Fruit fly (Drosophila melanogaster): ENCODE data around the gene pins.

pins gene

DNA sequence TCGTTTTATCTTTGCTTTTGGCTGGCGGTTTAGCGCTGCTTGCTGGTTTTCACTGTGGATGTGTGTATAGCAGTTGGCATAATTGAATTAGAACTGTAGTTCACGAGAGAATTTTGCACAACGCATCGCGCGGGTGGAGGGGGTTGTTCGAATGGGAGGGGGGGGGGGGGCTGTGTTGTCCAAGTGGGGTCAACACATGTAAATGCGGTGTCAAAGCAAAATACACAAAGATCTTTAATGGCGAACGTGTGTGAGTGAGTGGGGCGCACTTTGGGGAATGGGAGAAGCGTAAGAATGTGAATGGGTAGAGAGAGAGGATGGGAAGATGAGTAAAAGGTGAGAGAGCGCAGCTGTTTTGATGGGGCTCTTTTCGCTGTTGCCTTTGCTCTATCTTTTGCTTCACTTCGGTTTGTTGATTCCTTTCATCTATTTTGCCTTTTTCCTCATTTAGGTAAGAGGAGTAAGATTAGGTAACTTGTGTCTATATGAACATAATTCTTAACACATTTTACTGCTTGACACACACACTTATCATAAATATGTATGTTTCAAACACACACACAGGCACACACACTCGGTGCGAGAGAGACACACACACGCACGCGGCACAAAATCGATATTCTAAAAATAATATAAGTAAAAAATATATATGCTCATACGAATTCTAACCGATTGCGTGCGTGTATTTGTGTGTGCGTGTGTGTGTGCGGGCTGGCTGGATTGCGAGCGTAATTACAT, 2.2 kb upstream of the pins start:
- TF ChIP-seq Dfd (GFP tag; optimal IDR thresholded peaks at IDR 0.05), result no peak
- TF ChIP-seq Mio (GFP tag; optimal IDR thresholded peaks at IDR 0.05), result no peak
- no peak for TF ChIP-seq woc (GFP tag; optimal IDR thresholded peaks at IDR 0.05)
- TF ChIP-seq jim (GFP tag; optimal IDR thresholded peaks at IDR 0.05), result no peak
- peak; percentile 54 for TF ChIP-seq Dif (GFP tag; optimal IDR thresholded peaks at IDR 0.05; ENCODE audit: partially characterized antibody)
- no peak for TF ChIP-seq OdsH (GFP tag; optimal IDR thresholded peaks at IDR 0.05)
- TF ChIP-seq CG9705 (GFP tag; optimal IDR thresholded peaks at IDR 0.05), result no peak
- TF ChIP-seq usp (GFP tag; optimal IDR thresholded peaks at IDR 0.05), result no peak
- no peak for TF ChIP-seq dl (GFP tag; optimal IDR thresholded peaks at IDR 0.05; ENCODE audit: insufficient read depth in 1 of 2, partially characterized antibody in 2 of 2)
- no peak for TF ChIP-seq foxo (GFP tag; optimal IDR thresholded peaks at IDR 0.05)
- TF ChIP-seq Jra (GFP tag; optimal IDR thresholded peaks at IDR 0.05), result no peak
- peak; percentile 20 for TF ChIP-seq brk (GFP tag; optimal IDR thresholded peaks at IDR 0.05)
- no peak for TF ChIP-seq Abd-B (GFP tag; optimal IDR thresholded peaks at IDR 0.05)
- no peak for TF ChIP-seq N (GFP tag; optimal IDR thresholded peaks at IDR 0.05)
- no peak for TF ChIP-seq Vsx2 (GFP tag; optimal IDR thresholded peaks at IDR 0.05; ENCODE audit: partially characterized antibody)
- no peak for TF ChIP-seq HLH106 (tag; optimal IDR thresholded peaks at IDR 0.05)
- TF ChIP-seq Myc (optimal IDR thresholded peaks at IDR 0.05), result no peak
- TF ChIP-seq rgr (GFP tag; optimal IDR thresholded peaks at IDR 0.05), result no peak
- no peak for TF ChIP-seq Sp1 (GFP tag; optimal IDR thresholded peaks at IDR 0.05)
- no peak for TF ChIP-seq dmrt93B (GFP tag; optimal IDR thresholded peaks at IDR 0.05)
- peak; percentile 40 for TF ChIP-seq Hr83 (GFP tag; optimal IDR thresholded peaks at IDR 0.05; ENCODE audit: poor library complexity, severe bottlenecking)
- TF ChIP-seq sage (GFP tag; optimal IDR thresholded peaks at IDR 0.05), result no peak
- TF ChIP-seq Hnf4 (GFP tag; optimal IDR thresholded peaks at IDR 0.05), result no peak
- no peak for TF ChIP-seq CrebA (GFP tag; optimal IDR thresholded peaks at IDR 0.05; ENCODE audit: borderline replicate concordance)
- no peak for TF ChIP-seq Rel (GFP tag; optimal IDR thresholded peaks at IDR 0.05)
- peak; percentile 14 for TF ChIP-seq Rel (tag; optimal IDR thresholded peaks at IDR 0.05)
- TF ChIP-seq tai (GFP tag; optimal IDR thresholded peaks at IDR 0.05), result no peak
- TF ChIP-seq Hr78 (GFP tag; optimal IDR thresholded peaks at IDR 0.05), result no peak
- TF ChIP-seq pan (optimal IDR thresholded peaks at IDR 0.05), result no peak
- no peak for TF ChIP-seq dsf (GFP tag; optimal IDR thresholded peaks at IDR 0.05; ENCODE audit: borderline replicate concordance)
- no peak for TF ChIP-seq br (GFP tag; optimal IDR thresholded peaks at IDR 0.05)
- no peak for TF ChIP-seq GATAd (GFP tag; optimal IDR thresholded peaks at IDR 0.05)
- peak; percentile 72 for TF ChIP-seq psq (GFP tag; optimal IDR thresholded peaks at IDR 0.05)
- no peak for TF ChIP-seq fru (GFP tag; optimal IDR thresholded peaks at IDR 0.05)

- TF ChIP-seq Dfd (GFP tag; optimal IDR thresholded peaks at IDR 0.05) (no peak), tai (GFP tag; optimal IDR thresholded peaks at IDR 0.05) (no peak), Hnf4 (GFP tag; optimal IDR thresholded peaks at IDR 0.05) (peak; percentile 55), Abd-B (GFP tag; optimal IDR thresholded peaks at IDR 0.05) (no peak), HLH106 (tag; optimal IDR thresholded peaks at IDR 0.05) (peak; percentile 70), psq (GFP tag; optimal IDR thresholded peaks at IDR 0.05) (peak; percentile 62), CrebA (GFP tag; optimal IDR thresholded peaks at IDR 0.05; ENCODE audit: borderline replicate concordance) (no peak), lola (GFP tag; optimal IDR thresholded peaks at IDR 0.05) (no peak), dl (GFP tag; optimal IDR thresholded peaks at IDR 0.05; ENCODE audit: insufficient read depth in 1 of 2, partially characterized antibody in 2 of 2) (no peak), foxo (GFP tag; optimal IDR thresholded peaks at IDR 0.05) (peak; percentile 73 to 78), dmrt93B (GFP tag; optimal IDR thresholded peaks at IDR 0.05) (no peak), Myc (optimal IDR thresholded peaks at IDR 0.05) (no peak), fru (GFP tag; optimal IDR thresholded peaks at IDR 0.05) (peak; percentile 80), sv (GFP tag; optimal IDR thresholded peaks at IDR 0.05) (no peak), h (GFP tag; optimal IDR thresholded peaks at IDR 0.05) (peak; percentile 82), Rel (GFP tag; optimal IDR thresholded peaks at IDR 0.05) (peak; percentile 8), Rel (tag; optimal IDR thresholded peaks at IDR 0.05) (peak; percentile 78), Vsx2 (GFP tag; optimal IDR thresholded peaks at IDR 0.05; ENCODE audit: partially characterized antibody) (peak; percentile 33), N (GFP tag; optimal IDR thresholded peaks at IDR 0.05) (no peak), OdsH (GFP tag; optimal IDR thresholded peaks at IDR 0.05) (peak; percentile 76), br (GFP tag; optimal IDR thresholded peaks at IDR 0.05) (peak; percentile 78), sage (GFP tag; optimal IDR thresholded peaks at IDR 0.05) (peak; percentile 66), rgr (GFP tag; optimal IDR thresholded peaks at IDR 0.05) (peak; percentile 83), brk (GFP tag; optimal IDR thresholded peaks at IDR 0.05) (no peak), pan (optimal IDR thresholded peaks at IDR 0.05) (no peak), CG9705 (GFP tag; optimal IDR thresholded peaks at IDR 0.05) (no peak), ey (GFP tag; optimal IDR thresholded peaks at IDR 0.05) (peak; percentile 74), dsf (GFP tag; optimal IDR thresholded peaks at IDR 0.05; ENCODE audit: borderline replicate concordance) (no peak), Sp1 (GFP tag; optimal IDR thresholded peaks at IDR 0.05) (peak; percentile 72), GATAd (GFP tag; optimal IDR thresholded peaks at IDR 0.05) (no peak), Jra (GFP tag; optimal IDR thresholded peaks at IDR 0.05) (peak; percentile 71), Dif (GFP tag; optimal IDR thresholded peaks at IDR 0.05; ENCODE audit: partially characterized antibody) (peak; percentile 39), woc (GFP tag; optimal IDR thresholded peaks at IDR 0.05) (peak; percentile 60), Hr78 (GFP tag; optimal IDR thresholded peaks at IDR 0.05) (no peak), Hr83 (GFP tag; optimal IDR thresholded peaks at IDR 0.05; ENCODE audit: poor library complexity, severe bottlenecking) (peak; percentile 24), jim (GFP tag; optimal IDR thresholded peaks at IDR 0.05) (no peak), CG32264 (GFP tag; optimal IDR thresholded peaks at IDR 0.05) (peak; percentile 57), Mio (GFP tag; optimal IDR thresholded peaks at IDR 0.05) (no peak), usp (GFP tag; optimal IDR thresholded peaks at IDR 0.05) (no peak)
Observed at dm6 chr3R:27581263-27581868, 1.3 kb upstream of the pins start.
